Worm (Caenorhabditis elegans): ENCODE measurements around the gene skih-2.

DNA sequence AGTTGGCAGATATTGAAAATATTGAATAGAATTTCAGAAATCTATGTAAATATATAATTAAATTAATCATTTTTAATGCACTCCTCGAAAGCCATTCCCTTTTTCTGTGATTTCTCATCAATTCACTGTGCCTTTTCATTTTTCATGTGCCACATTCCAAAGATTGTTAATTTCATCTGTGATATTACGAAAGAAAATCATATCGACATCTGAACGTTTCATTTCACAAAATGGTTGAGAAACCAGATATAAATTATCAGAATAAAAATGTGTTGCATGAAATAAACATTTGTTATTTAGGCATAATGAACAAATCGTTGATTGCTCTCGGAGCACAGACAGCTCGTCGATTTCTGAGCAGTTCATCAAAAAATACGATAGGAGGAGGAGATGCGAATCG, 41.8 kb upstream of the skih-2 start, which contains the start of gene nuaf-3:
- TF ChIP-seq egl-27 (tag; optimal IDR thresholded peaks at IDR 0.05) (no peak), elt-1 (tag; optimal IDR thresholded peaks at IDR 0.05) (no peak), nhr-11 (tag; optimal IDR thresholded peaks at IDR 0.05) (no peak), nhr-237 (tag; optimal IDR thresholded peaks at IDR 0.05) (no peak), ama-1 (optimal IDR thresholded peaks at IDR 0.05) (no peak), nhr-77 (tag; optimal IDR thresholded peaks at IDR 0.05) (no peak), snpc-4 (tag; optimal IDR thresholded peaks at IDR 0.05) (no peak), fos-1 (tag; optimal IDR thresholded peaks at IDR 0.05) (no peak), elt-3 (tag; optimal IDR thresholded peaks at IDR 0.05) (no peak), Y55F3AM.14 (GFP tag; optimal IDR thresholded peaks at IDR 0.05) (no peak)
